Worm (Caenorhabditis elegans): Measurements from ENCODE around the gene Y51H4A.25.

The Y51H4A.25 gene

ce11 chrIV:16777758-16778157 lies 41.6 kb downstream of the Y51H4A.25 start:
- TF ChIP-seq ham-2 (GFP tag; optimal IDR thresholded peaks at IDR 0.05), result no peak
- TF ChIP-seq nhr-28 (tag; optimal IDR thresholded peaks at IDR 0.05), result no peak
- TF ChIP-seq mls-2 (tag; optimal IDR thresholded peaks at IDR 0.05), result no peak
- no peak for TF ChIP-seq unc-120 (tag; optimal IDR thresholded peaks at IDR 0.05; ENCODE audit: poor library complexity, severe bottlenecking)
- TF ChIP-seq tbx-8 (GFP tag; optimal IDR thresholded peaks at IDR 0.05), result no peak
- no peak for TF ChIP-seq ceh-43 (GFP tag; optimal IDR thresholded peaks at IDR 0.05)

- TF ChIP-seq sem-2 (GFP tag; optimal IDR thresholded peaks at IDR 0.05) (no peak), sptf-1 (tag; optimal IDR thresholded peaks at IDR 0.05) (no peak), unc-62 (GFP tag; optimal IDR thresholded peaks at IDR 0.05) (no peak), tbx-8 (GFP tag; optimal IDR thresholded peaks at IDR 0.05) (no peak), ztf-11 (tag; optimal IDR thresholded peaks at IDR 0.05) (no peak), zip-8 (tag; optimal IDR thresholded peaks at IDR 0.05) (no peak), M03D4.4 (tag; optimal IDR thresholded peaks at IDR 0.05) (no peak), pha-4 (tag; optimal IDR thresholded peaks at IDR 0.05) (no peak), hlh-1 (tag; optimal IDR thresholded peaks at IDR 0.05) (no peak)
Measured at ce11 chrIV:16778644-16779043, 42.5 kb downstream of the Y51H4A.25 start.

ce11 chrIV:16787024-16787423 lies 50.9 kb downstream of the Y51H4A.25 start, which contains the start of gene Y43D4A.6:
Gene Y43D4A.6 (plus strand): TSS chrIV:16787324.
- TF ChIP-seq blmp-1 (tag; optimal IDR thresholded peaks at IDR 0.05) (no peak), sem-2 (GFP tag; optimal IDR thresholded peaks at IDR 0.05) (no peak), bed-3 (GFP tag; optimal IDR thresholded peaks at IDR 0.05) (no peak), sptf-1 (tag; optimal IDR thresholded peaks at IDR 0.05) (no peak), lin-32 (GFP tag; optimal IDR thresholded peaks at IDR 0.05) (no peak), elt-1 (tag; optimal IDR thresholded peaks at IDR 0.05; ENCODE audit: borderline replicate concordance, insufficient read depth) (no peak), ztf-11 (tag; optimal IDR thresholded peaks at IDR 0.05) (no peak), unc-39 (tag; optimal IDR thresholded peaks at IDR 0.05) (no peak), ceh-43 (GFP tag; optimal IDR thresholded peaks at IDR 0.05) (no peak), cnd-1 (tag; optimal IDR thresholded peaks at IDR 0.05) (no peak), ces-1 (GFP tag; optimal IDR thresholded peaks at IDR 0.05) (no peak), mab-5 (tag; optimal IDR thresholded peaks at IDR 0.05) (no peak)
